Fruit fly (Drosophila melanogaster) whole organism, wandering third instar larva: ENCODE data around the gene simj.

Source experiments
- Abd-B ChIP-seq: fragments of >200 bp; optimal IDR thresholded peaks from 2 replicates; lab custom pipeline; 2017; ENCODE audit warnings: missing biosample characterization, missing genetic modification characterization
- Jra ChIP-seq: sonication (Bioruptor generic); optimal IDR thresholded peaks from 2 replicates; lab custom pipeline; 2016; ENCODE audit warnings: missing biosample characterization, missing genetic modification characterization
- Myc ChIP-seq: fragments of >200 bp; optimal IDR thresholded peaks from 2 replicates; lab custom pipeline; 2017
- OdsH ChIP-seq: fragments of 200-800 bp; sonication (Bioruptor generic); optimal IDR thresholded peaks from 2 replicates; lab custom pipeline; 2016; ENCODE audit warnings: missing biosample characterization, mild to moderate bottlenecking, missing genetic modification characterization
- Rel ChIP-seq, 2 experiments: fragments of 200-800 bp; sonication (Bioruptor generic) in 1 of 2; optimal IDR thresholded peaks; 2 replicates in 1 of 2; 3 replicates in 1 of 2; lab custom pipeline; 2016 to 2019; ENCODE audit warnings: mild to moderate bottlenecking in 2 of 2, missing biosample characterization in 2 of 2, missing genetic modification characterization in 2 of 2, moderate library complexity in 1 of 2
- dsf ChIP-seq: sonication (Bioruptor generic); optimal IDR thresholded peaks from 2 replicates; lab custom pipeline; 2016; ENCODE audit warnings: missing biosample characterization, missing genetic modification characterization, borderline replicate concordance
- ey ChIP-seq: fragments of 200-800 bp; sonication (Bioruptor generic); optimal IDR thresholded peaks from 2 replicates; lab custom pipeline; 2016; ENCODE audit warnings: missing biosample characterization, missing genetic modification characterization
- h ChIP-seq: fragments of 200-800 bp; sonication (Bioruptor generic); optimal IDR thresholded peaks from 3 replicates; lab custom pipeline; 2016; ENCODE audit warnings: missing biosample characterization, mild to moderate bottlenecking, missing genetic modification characterization
- jim ChIP-seq: fragments of 175-275, 200-325 bp; sonication (Bioruptor generic); optimal IDR thresholded peaks from 2 replicates; lab custom pipeline; 2016; ENCODE audit warnings: missing biosample characterization, mild to moderate bottlenecking, missing genetic modification characterization
- lola ChIP-seq: fragments of >200 bp; optimal IDR thresholded peaks from 2 replicates; lab custom pipeline; 2017; ENCODE audit warnings: missing biosample characterization, missing genetic modification characterization
- pan ChIP-seq: fragments of >200 bp; optimal IDR thresholded peaks from 2 replicates; lab custom pipeline; 2017
- psq ChIP-seq: fragments of 200-800 bp; sonication (Bioruptor generic); optimal IDR thresholded peaks from 3 replicates; lab custom pipeline; 2017; ENCODE audit warnings: missing biosample characterization, mild to moderate bottlenecking, missing genetic modification characterization, moderate library complexity
- usp ChIP-seq: fragments of >200 bp; optimal IDR thresholded peaks from 2 replicates; lab custom pipeline; 2017; ENCODE audit warnings: missing biosample characterization, missing genetic modification characterization

DNA sequence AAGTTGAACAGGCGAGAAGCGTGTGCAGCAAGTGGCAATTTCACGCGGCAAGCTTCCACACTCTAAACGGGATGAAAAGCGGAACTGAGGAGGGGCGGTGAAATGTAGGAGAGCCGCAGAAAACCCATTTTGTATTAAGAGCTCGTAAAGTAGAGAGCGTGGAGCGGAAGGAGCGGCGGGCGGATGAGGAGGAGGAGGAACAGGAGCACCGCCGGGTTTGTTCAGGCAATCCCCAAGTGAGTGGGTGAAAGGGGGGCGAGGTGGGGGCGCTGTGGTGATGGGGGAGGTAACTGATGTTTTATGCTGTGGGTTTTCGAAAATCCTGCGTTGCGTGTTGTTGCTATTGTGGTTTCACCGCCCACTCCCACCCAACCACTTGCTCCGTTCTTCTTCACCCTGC lies 62.6 kb downstream of the simj start:
- no peak for TF ChIP-seq Myc
- TF ChIP-seq Rel (GFP tag; optimal IDR thresholded peaks at IDR 0.05; lab: Kevin White, UChicago), result no peak
- no peak for TF ChIP-seq Rel (tag; optimal IDR thresholded peaks at IDR 0.05; lab: Kevin White, UChicago)
- no peak for TF ChIP-seq dsf
- no peak for TF ChIP-seq h
- TF ChIP-seq usp, result no peak
- TF ChIP-seq ey (GFP tag; lab: Kevin White, UChicago), result no peak
- TF ChIP-seq OdsH (GFP tag; lab: Kevin White, UChicago), result no peak
- no peak for TF ChIP-seq lola (GFP tag; lab: Kevin White, UChicago)
- TF ChIP-seq Jra (GFP tag; lab: Kevin White, UChicago), result no peak
- no peak for TF ChIP-seq Abd-B (GFP tag; lab: Kevin White, UChicago)
- TF ChIP-seq pan (lab: Kevin White, UChicago), result no peak
- TF ChIP-seq psq (GFP tag; lab: Kevin White, UChicago), result no peak
- no peak for TF ChIP-seq jim
